Fruit fly (Drosophila melanogaster) whole organism, wandering third instar larva: ENCODE results near the gene Npc2g.

Experiments used
- Abd-B ChIP-seq: fragments of >200 bp; optimal IDR thresholded peaks from 2 replicates; lab custom pipeline; 2017; ENCODE audit warnings: missing biosample characterization, missing genetic modification characterization
- CG32264 ChIP-seq: fragments of 200-800 bp; sonication (Bioruptor generic); optimal IDR thresholded peaks from 2 replicates; lab custom pipeline; 2016; ENCODE audit warnings: missing biosample characterization, missing genetic modification characterization
- CG9705 ChIP-seq: fragments of 200-800 bp; sonication (Bioruptor generic); optimal IDR thresholded peaks from 2 replicates; lab custom pipeline; 2018; ENCODE audit warnings: missing biosample characterization, mild to moderate bottlenecking, missing genetic modification characterization
- CrebA ChIP-seq: fragments of 200-800 bp; sonication (Bioruptor generic); optimal IDR thresholded peaks from 2 replicates; lab custom pipeline; 2016; ENCODE audit warnings: missing biosample characterization, mild to moderate bottlenecking, missing genetic modification characterization, borderline replicate concordance
- Dfd ChIP-seq: fragments of >200 bp; optimal IDR thresholded peaks from 2 replicates; lab custom pipeline; 2017; ENCODE audit warnings: missing biosample characterization, missing genetic modification characterization
- Dif ChIP-seq: fragments of 200-275, 200-300 bp; sonication (Bioruptor generic); optimal IDR thresholded peaks from 2 replicates; lab custom pipeline; 2018; ENCODE audit warnings: missing biosample characterization, missing genetic modification characterization; ENCODE audit not compliant: partially characterized antibody
- GATAd ChIP-seq: sonication (Bioruptor generic); optimal IDR thresholded peaks from 2 replicates; lab custom pipeline; 2016; ENCODE audit warnings: missing biosample characterization, missing genetic modification characterization
- HLH106 ChIP-seq: fragments of 200-800 bp; optimal IDR thresholded peaks from 3 replicates; lab custom pipeline; 2019; ENCODE audit warnings: missing biosample characterization, mild to moderate bottlenecking, missing genetic modification characterization, moderate library complexity
- Hr78 ChIP-seq: fragments of >200 bp; optimal IDR thresholded peaks from 2 replicates; lab custom pipeline; 2017; ENCODE audit warnings: missing biosample characterization, missing genetic modification characterization
- Jra ChIP-seq: sonication (Bioruptor generic); optimal IDR thresholded peaks from 2 replicates; lab custom pipeline; 2016; ENCODE audit warnings: missing biosample characterization, missing genetic modification characterization
- Myc ChIP-seq: fragments of >200 bp; optimal IDR thresholded peaks from 2 replicates; lab custom pipeline; 2017
- N ChIP-seq: fragments of >200 bp; optimal IDR thresholded peaks from 2 replicates; lab custom pipeline; 2018; ENCODE audit warnings: missing biosample characterization, missing external identifiers, missing genetic modification characterization
- OdsH ChIP-seq: fragments of 200-800 bp; sonication (Bioruptor generic); optimal IDR thresholded peaks from 2 replicates; lab custom pipeline; 2016; ENCODE audit warnings: missing biosample characterization, mild to moderate bottlenecking, missing genetic modification characterization
- Rel ChIP-seq, 2 experiments: fragments of 200-800 bp; sonication (Bioruptor generic) in 1 of 2; optimal IDR thresholded peaks; 2 replicates in 1 of 2; 3 replicates in 1 of 2; lab custom pipeline; 2016 to 2019; ENCODE audit warnings: mild to moderate bottlenecking in 2 of 2, missing biosample characterization in 2 of 2, missing genetic modification characterization in 2 of 2, moderate library complexity in 1 of 2
- Sp1 ChIP-seq: fragments of 200-800 bp; sonication (Bioruptor generic); optimal IDR thresholded peaks from 3 replicates; lab custom pipeline; 2019; ENCODE audit warnings: missing biosample characterization, mild to moderate bottlenecking, missing genetic modification characterization, moderate library complexity
- brk ChIP-seq: fragments of 200-800 bp; sonication (Bioruptor generic); optimal IDR thresholded peaks from 2 replicates; lab custom pipeline; 2016; ENCODE audit warnings: missing biosample characterization, mild to moderate bottlenecking, missing genetic modification characterization
- dl ChIP-seq, 2 experiments: fragments of 175-275, 200-275 bp in 1 of 2; fragments of 200-275 bp in 1 of 2; sonication (Bioruptor generic); optimal IDR thresholded peaks; lab custom pipeline; 2018; ENCODE audit warnings: mild to moderate bottlenecking in 2 of 2, missing biosample characterization in 2 of 2, missing genetic modification characterization in 2 of 2, moderate library complexity in 2 of 2; ENCODE audit not compliant: partially characterized antibody in 2 of 2, insufficient read depth in 1 of 2
- dmrt93B ChIP-seq: fragments of 200-800 bp; sonication (Bioruptor generic); optimal IDR thresholded peaks from 2 replicates; lab custom pipeline; 2018; ENCODE audit warnings: missing biosample characterization, mild to moderate bottlenecking, missing genetic modification characterization
- dsf ChIP-seq: sonication (Bioruptor generic); optimal IDR thresholded peaks from 2 replicates; lab custom pipeline; 2016; ENCODE audit warnings: missing biosample characterization, missing genetic modification characterization, borderline replicate concordance
- ey ChIP-seq: fragments of 200-800 bp; sonication (Bioruptor generic); optimal IDR thresholded peaks from 2 replicates; lab custom pipeline; 2016; ENCODE audit warnings: missing biosample characterization, missing genetic modification characterization
- foxo ChIP-seq, 2 experiments: fragments of 200-800 bp; sonication (Bioruptor generic); optimal IDR thresholded peaks; 2 replicates in 1 of 2; 3 replicates in 1 of 2; lab custom pipeline; 2016 to 2017; ENCODE audit warnings: missing biosample characterization in 2 of 2, missing genetic modification characterization in 2 of 2
- fru ChIP-seq: fragments of 200-800 bp; sonication (Bioruptor generic); optimal IDR thresholded peaks from 3 replicates; lab custom pipeline; 2016; ENCODE audit warnings: missing biosample characterization, mild to moderate bottlenecking, missing genetic modification characterization
- h ChIP-seq: fragments of 200-800 bp; sonication (Bioruptor generic); optimal IDR thresholded peaks from 3 replicates; lab custom pipeline; 2016; ENCODE audit warnings: missing biosample characterization, mild to moderate bottlenecking, missing genetic modification characterization
- jim ChIP-seq: fragments of 175-275, 200-325 bp; sonication (Bioruptor generic); optimal IDR thresholded peaks from 2 replicates; lab custom pipeline; 2016; ENCODE audit warnings: missing biosample characterization, mild to moderate bottlenecking, missing genetic modification characterization
- lola ChIP-seq: fragments of >200 bp; optimal IDR thresholded peaks from 2 replicates; lab custom pipeline; 2017; ENCODE audit warnings: missing biosample characterization, missing genetic modification characterization
- pan ChIP-seq: fragments of >200 bp; optimal IDR thresholded peaks from 2 replicates; lab custom pipeline; 2017
- rgr ChIP-seq: fragments of 200-800 bp; sonication (Bioruptor generic); optimal IDR thresholded peaks from 3 replicates; lab custom pipeline; 2016; ENCODE audit warnings: missing biosample characterization, mild to moderate bottlenecking, missing genetic modification characterization
- sv ChIP-seq: fragments of 200-800 bp; sonication (Bioruptor generic); optimal IDR thresholded peaks from 3 replicates; lab custom pipeline; 2016; ENCODE audit warnings: missing biosample characterization, missing genetic modification characterization
- usp ChIP-seq: fragments of >200 bp; optimal IDR thresholded peaks from 2 replicates; lab custom pipeline; 2017; ENCODE audit warnings: missing biosample characterization, missing genetic modification characterization
- woc ChIP-seq: sonication (Bioruptor generic); optimal IDR thresholded peaks from 2 replicates; lab custom pipeline; 2016; ENCODE audit warnings: missing biosample characterization, mild to moderate bottlenecking, missing genetic modification characterization

The Npc2g gene

dm6 chr3R:30758725-30759714 is 14.0 kb upstream of the Npc2g start:
- TF ChIP-seq pan (lab: Kevin White, UChicago) = no peak
- TF ChIP-seq sv (GFP tag; lab: Kevin White, UChicago) = no peak
- TF ChIP-seq woc (GFP tag; lab: Kevin White, UChicago) = no peak
- no peak for TF ChIP-seq dsf
- no peak for TF ChIP-seq h
- no peak for TF ChIP-seq usp (GFP tag; lab: Kevin White, UChicago)
- peak in 1 of 2 experiments; percentile 1 for TF ChIP-seq foxo (GFP tag; optimal IDR thresholded peaks at IDR 0.05; lab: Kevin White, UChicago)
- TF ChIP-seq CG32264 (GFP tag; lab: Kevin White, UChicago) = no peak
- TF ChIP-seq ey (GFP tag; lab: Kevin White, UChicago) = no peak
- TF ChIP-seq, all 38 proteins: peak for 1

- no peak for TF ChIP-seq Jra (GFP tag; lab: Kevin White, UChicago)
- no peak for TF ChIP-seq CG32264 (GFP tag; lab: Kevin White, UChicago)
- no peak for TF ChIP-seq brk (GFP tag; lab: Kevin White, UChicago)
- no peak for TF ChIP-seq dl (GFP tag; optimal IDR thresholded peaks at IDR 0.05; lab: Kevin White, UChicago; ENCODE audit: insufficient read depth in 1 of 2, partially characterized antibody in 2 of 2)
- TF ChIP-seq Sp1 = no peak
- TF ChIP-seq Myc (lab: Kevin White, UChicago) = no peak
Measured at dm6 chr3R:30756191-30756590, 11.1 kb upstream of the Npc2g start.

dm6 chr3R:30754488-30755223 is 9.6 kb upstream of the Npc2g start:
- no peak for TF ChIP-seq brk (GFP tag; lab: Kevin White, UChicago)
- TF ChIP-seq Hr78 = no peak
- no peak for TF ChIP-seq Dfd (GFP tag; lab: Kevin White, UChicago)
- TF ChIP-seq foxo (GFP tag; optimal IDR thresholded peaks at IDR 0.05; lab: Kevin White, UChicago) = no peak
- TF ChIP-seq Myc (lab: Kevin White, UChicago) = no peak
- TF ChIP-seq Dif = no peak
- no peak for TF ChIP-seq N (GFP tag; lab: Kevin White, UChicago)
- no peak for TF ChIP-seq GATAd (GFP tag; lab: Kevin White, UChicago)
- no peak for TF ChIP-seq dmrt93B (GFP tag; lab: Kevin White, UChicago)
- TF ChIP-seq fru (GFP tag; lab: Kevin White, UChicago) = no peak
- no peak for TF ChIP-seq rgr
- TF ChIP-seq jim (GFP tag; lab: Kevin White, UChicago) = no peak
- no peak for TF ChIP-seq dsf
- TF ChIP-seq CrebA = no peak

- no peak for TF ChIP-seq lola (GFP tag; lab: Kevin White, UChicago)
- no peak for TF ChIP-seq Abd-B (GFP tag; lab: Kevin White, UChicago)
- no peak for TF ChIP-seq Dif
- TF ChIP-seq brk (GFP tag; lab: Kevin White, UChicago) = no peak
- no peak for TF ChIP-seq Jra (GFP tag; lab: Kevin White, UChicago)
- no peak for TF ChIP-seq Hr78
- no peak for TF ChIP-seq dmrt93B (GFP tag; lab: Kevin White, UChicago)
- TF ChIP-seq CG9705 (GFP tag; lab: Kevin White, UChicago) = no peak
- TF ChIP-seq CG32264 (GFP tag; lab: Kevin White, UChicago) = no peak
- no peak for TF ChIP-seq Sp1
- no peak for TF ChIP-seq woc (GFP tag; lab: Kevin White, UChicago)
- no peak for TF ChIP-seq rgr
- no peak for TF ChIP-seq OdsH (GFP tag; lab: Kevin White, UChicago)
- TF ChIP-seq Myc (lab: Kevin White, UChicago) = no peak
- no peak for TF ChIP-seq Rel (GFP tag; optimal IDR thresholded peaks at IDR 0.05; lab: Kevin White, UChicago)
- TF ChIP-seq Rel (tag; optimal IDR thresholded peaks at IDR 0.05; lab: Kevin White, UChicago) = no peak
- no peak for TF ChIP-seq foxo (GFP tag; optimal IDR thresholded peaks at IDR 0.05; lab: Kevin White, UChicago)
- TF ChIP-seq HLH106 (tag; lab: Kevin White, UChicago) = no peak
Measured at dm6 chr3R:30750898-30751297, 5.8 kb upstream of the Npc2g start.
